In the genomic region with DNA sequence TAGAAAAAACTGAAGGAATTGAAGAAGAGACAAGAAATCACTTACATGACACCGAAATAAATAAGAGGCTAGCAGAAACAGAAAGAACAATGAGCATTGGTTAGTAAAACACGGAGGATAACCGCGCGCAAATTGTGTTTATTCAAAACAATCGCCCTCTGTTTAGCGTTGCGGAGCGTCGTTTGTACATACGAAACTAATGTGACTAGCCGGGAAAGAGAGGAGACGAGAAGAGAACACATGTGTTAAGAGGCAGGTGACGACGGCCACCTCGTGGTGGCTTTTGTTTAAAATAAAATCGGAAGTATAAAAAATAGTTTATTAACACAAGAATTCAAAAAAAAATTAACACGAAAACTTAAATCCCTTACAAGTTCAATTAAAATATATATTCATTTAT, we compare ENCODE assay signal across 2 worm cellular contexts.
TF ChIP-seq lines count a peak whose summit lies in the region.

A gene (minus strand): TSS at position 122 of the 400 bp plus-strand sequence.

TF ChIP-seq in whole organism, L1 larva, 84 proteins besides CTCF, POLR2A, EP300 and RAD21 (continued from another document):
- peak in 1 of 2 experiments; percentile 36 for TF ChIP-seq efl-1 (optimal IDR thresholded peaks at IDR 0.05; lab: Kevin White, UChicago)
- TF ChIP-seq efl-1 (GFP tag; optimal IDR thresholded peaks at IDR 0.05 in 1 of 2; lab: Kevin White, UChicago), result peak in 1 of 2 experiments; percentile 10
- TF ChIP-seq tbx-2 (tag; optimal IDR thresholded peaks at IDR 0.05; lab: Kevin White, UChicago), result no peak
- TF ChIP-seq Y116A8C.19 (tag; optimal IDR thresholded peaks at IDR 0.05; lab: Kevin White, UChicago; ENCODE audit: borderline replicate concordance), result no peak
- TF ChIP-seq skn-1 (tag; optimal IDR thresholded peaks at IDR 0.05; lab: Kevin White, UChicago), result peak; percentile 43
- peak; percentile 64 for TF ChIP-seq swsn-7 (tag; optimal IDR thresholded peaks at IDR 0.05; lab: Kevin White, UChicago)
- TF ChIP-seq lin-15B (tag; optimal IDR thresholded peaks at IDR 0.05; lab: Kevin White, UChicago), result no peak
- no peak for TF ChIP-seq unc-86 (tag; optimal IDR thresholded peaks at IDR 0.05; lab: Kevin White, UChicago)
- no peak for TF ChIP-seq ces-1 (GFP tag; optimal IDR thresholded peaks at IDR 0.05; lab: Kevin White, UChicago)
- TF ChIP-seq unc-30 (tag; optimal IDR thresholded peaks at IDR 0.05; lab: Kevin White, UChicago), result no peak
- TF ChIP-seq ceh-90 (tag; optimal IDR thresholded peaks at IDR 0.05; lab: Kevin White, UChicago), result no peak
- TF ChIP-seq pqm-1 (tag; optimal IDR thresholded peaks at IDR 0.05; lab: Kevin White, UChicago), result no peak
- peak; percentile 47 for TF ChIP-seq lin-13 (GFP tag; optimal IDR thresholded peaks at IDR 0.05; lab: Kevin White, UChicago)
- no peak for TF ChIP-seq mef-2 (tag; optimal IDR thresholded peaks at IDR 0.05; lab: Kevin White, UChicago)
- no peak for TF ChIP-seq nhr-237 (tag; optimal IDR thresholded peaks at IDR 0.05; lab: Kevin White, UChicago)
- no peak for TF ChIP-seq nhr-28 (tag; optimal IDR thresholded peaks at IDR 0.05; lab: Kevin White, UChicago)
- no peak for TF ChIP-seq ceh-88 (GFP tag; IDR thresholded peaks at IDR 0.05; lab: Robert Waterston, UW)
- peak; percentile 5 for TF ChIP-seq elt-2 (tag; optimal IDR thresholded peaks at IDR 0.05; lab: Kevin White, UChicago)
- TF ChIP-seq aha-1 (tag; optimal IDR thresholded peaks at IDR 0.05; lab: Kevin White, UChicago), result no peak
- no peak for TF ChIP-seq pax-3 (tag; optimal IDR thresholded peaks at IDR 0.05; lab: Kevin White, UChicago)
- no peak for TF ChIP-seq nhr-77 (tag; optimal IDR thresholded peaks at IDR 0.05; lab: Kevin White, UChicago)
- peak; percentile 66 for TF ChIP-seq nhr-19 (GFP tag; conservative IDR thresholded peaks at IDR 0.05; lab: Robert Waterston, UW)
- peak; percentile 86 for TF ChIP-seq nhr-71 (tag; optimal IDR thresholded peaks at IDR 0.05; lab: Kevin White, UChicago)
- TF ChIP-seq nhr-90 (tag; optimal IDR thresholded peaks at IDR 0.05; lab: Kevin White, UChicago; ENCODE audit: poor library complexity), result peak; percentile 23
- TF ChIP-seq fkh-8 (tag; optimal IDR thresholded peaks at IDR 0.05; lab: Kevin White, UChicago), result peak; percentile 27
- no peak for TF ChIP-seq sptf-1 (tag; optimal IDR thresholded peaks at IDR 0.05; lab: Kevin White, UChicago)
- TF ChIP-seq egl-27 (tag; optimal IDR thresholded peaks at IDR 0.05; lab: Kevin White, UChicago), result no peak
- TF ChIP-seq egl-13 (tag; optimal IDR thresholded peaks at IDR 0.05; lab: Kevin White, UChicago), result no peak
- no peak for TF ChIP-seq vab-15 (tag; optimal IDR thresholded peaks at IDR 0.05; lab: Kevin White, UChicago)
- TF ChIP-seq xbp-1 (tag; optimal IDR thresholded peaks at IDR 0.05; lab: Kevin White, UChicago), result peak; percentile 35
- TF ChIP-seq C34B4.2 (tag; optimal IDR thresholded peaks at IDR 0.05; lab: Kevin White, UChicago), result no peak
- peak; percentile 61 for TF ChIP-seq dsc-1 (tag; optimal IDR thresholded peaks at IDR 0.05; lab: Kevin White, UChicago)
- peak; percentile 41 for TF ChIP-seq jun-1 (tag; optimal IDR thresholded peaks at IDR 0.05; lab: Kevin White, UChicago)
- TF ChIP-seq ztf-4 (tag; optimal IDR thresholded peaks at IDR 0.05; lab: Kevin White, UChicago), result peak; percentile 40
- TF ChIP-seq blmp-1 (tag; optimal IDR thresholded peaks at IDR 0.05; lab: Kevin White, UChicago), result no peak
- no peak for TF ChIP-seq ets-5 (GFP tag; IDR thresholded peaks at IDR 0.05; lab: Robert Waterston, UW)
- TF ChIP-seq nhr-76 (tag; optimal IDR thresholded peaks at IDR 0.05; lab: Kevin White, UChicago), result no peak
- TF ChIP-seq irx-1 (tag; optimal IDR thresholded peaks at IDR 0.05; lab: Kevin White, UChicago), result peak; percentile 45
- TF ChIP-seq nhr-20 (tag; optimal IDR thresholded peaks at IDR 0.05; lab: Kevin White, UChicago), result peak; percentile 83
- peak; percentile 59 for TF ChIP-seq nhr-85 (tag; lab: Kevin White, UChicago)
- no peak for TF ChIP-seq mab-9 (GFP tag; IDR thresholded peaks at IDR 0.05; lab: Robert Waterston, UW)
- TF ChIP-seq efl-3 (GFP tag; optimal IDR thresholded peaks at IDR 0.05; lab: Kevin White, UChicago), result no peak
- no peak for TF ChIP-seq fos-1 (tag; optimal IDR thresholded peaks at IDR 0.05; lab: Kevin White, UChicago)
- no peak for TF ChIP-seq mep-1 (tag; optimal IDR thresholded peaks at IDR 0.05; lab: Kevin White, UChicago)
- TF ChIP-seq unc-130 (tag; optimal IDR thresholded peaks at IDR 0.05; lab: Kevin White, UChicago), result peak; percentile 66
- no peak for TF ChIP-seq hlh-4 (tag; optimal IDR thresholded peaks at IDR 0.05; lab: Kevin White, UChicago)
- no peak for TF ChIP-seq C04F5.9 (tag; optimal IDR thresholded peaks at IDR 0.05; lab: Kevin White, UChicago)
- peak; percentile 93 for TF ChIP-seq lin-14 (GFP tag; optimal IDR thresholded peaks at IDR 0.05; lab: Kevin White, UChicago)
- peak; percentile 60 for TF ChIP-seq nhr-47 (tag; optimal IDR thresholded peaks at IDR 0.05; lab: Kevin White, UChicago)
- peak in 1 of 2 experiments; percentile 92 for TF ChIP-seq mdl-1 (tag; optimal IDR thresholded peaks at IDR 0.05; lab: Kevin White, UChicago)
- TF ChIP-seq lsy-2 (tag; optimal IDR thresholded peaks at IDR 0.05; lab: Kevin White, UChicago), result peak in 1 of 2 experiments; percentile 73
- no peak for TF ChIP-seq aly-2 (tag; optimal IDR thresholded peaks at IDR 0.05; lab: Kevin White, UChicago)
- peak; percentile 65 for TF ChIP-seq C16A3.4 (tag; optimal IDR thresholded peaks at IDR 0.05; lab: Kevin White, UChicago)
- no peak for TF ChIP-seq ama-1 (optimal IDR thresholded peaks at IDR 0.05; lab: Kevin White, UChicago)

TF ChIP-seq in whole organism, L3 larva, 47 proteins besides CTCF, POLR2A, EP300 and RAD21 (continued from another document):
- no peak for TF ChIP-seq aly-2 (tag; optimal IDR thresholded peaks at IDR 0.05; lab: Kevin White, UChicago)
- no peak for TF ChIP-seq fkh-2 (tag; optimal IDR thresholded peaks at IDR 0.05; lab: Kevin White, UChicago)
- TF ChIP-seq fos-1 (tag; optimal IDR thresholded peaks at IDR 0.05; lab: Kevin White, UChicago), result no peak
- TF ChIP-seq daf-12 (tag; optimal IDR thresholded peaks at IDR 0.05; lab: Kevin White, UChicago), result no peak
- peak; percentile 93 for TF ChIP-seq pha-4 (tag; optimal IDR thresholded peaks at IDR 0.05; lab: Kevin White, UChicago)
- TF ChIP-seq nhr-43 (tag; optimal IDR thresholded peaks at IDR 0.05; lab: Kevin White, UChicago; ENCODE audit: poor library complexity, severe bottlenecking), result no peak
- no peak for TF ChIP-seq eor-1 (tag; optimal IDR thresholded peaks at IDR 0.05; lab: Kevin White, UChicago)
- TF ChIP-seq elt-1 (tag; optimal IDR thresholded peaks at IDR 0.05; lab: Kevin White, UChicago), result no peak
- no peak for TF ChIP-seq ztf-4 (tag; optimal IDR thresholded peaks at IDR 0.05; lab: Kevin White, UChicago)
- TF ChIP-seq lin-15B (tag; optimal IDR thresholded peaks at IDR 0.05; lab: Kevin White, UChicago), result peak; percentile 35
- TF ChIP-seq jun-1 (tag; optimal IDR thresholded peaks at IDR 0.05; lab: Kevin White, UChicago), result peak; percentile 38
- no peak for TF ChIP-seq nhr-77 (tag; optimal IDR thresholded peaks at IDR 0.05; lab: Kevin White, UChicago)
- no peak for TF ChIP-seq nhr-11 (tag; optimal IDR thresholded peaks at IDR 0.05; lab: Kevin White, UChicago)
- TF ChIP-seq nhr-67 (tag; optimal IDR thresholded peaks at IDR 0.05; lab: Kevin White, UChicago), result no peak
- no peak for TF ChIP-seq ama-1 (optimal IDR thresholded peaks at IDR 0.05; lab: Kevin White, UChicago)
- TF ChIP-seq snpc-4 (tag; optimal IDR thresholded peaks at IDR 0.05; lab: Kevin White, UChicago), result no peak
- no peak for TF ChIP-seq ceh-16 (tag; optimal IDR thresholded peaks at IDR 0.05; lab: Kevin White, UChicago)
- TF ChIP-seq nhr-237 (tag; optimal IDR thresholded peaks at IDR 0.05; lab: Kevin White, UChicago), result no peak
- no peak for TF ChIP-seq mdl-1 (tag; optimal IDR thresholded peaks at IDR 0.05; lab: Kevin White, UChicago)
- no peak for TF ChIP-seq tbx-2 (tag; optimal IDR thresholded peaks at IDR 0.05; lab: Kevin White, UChicago)
- no peak for TF ChIP-seq R02D3.7 (tag; optimal IDR thresholded peaks at IDR 0.05; lab: Kevin White, UChicago)
- TF ChIP-seq elt-3 (tag; optimal IDR thresholded peaks at IDR 0.05; lab: Kevin White, UChicago), result no peak
- TF ChIP-seq ceh-82 (tag; optimal IDR thresholded peaks at IDR 0.05; lab: Kevin White, UChicago), result no peak
- TF ChIP-seq ceh-28 (tag; optimal IDR thresholded peaks at IDR 0.05; lab: Kevin White, UChicago), result no peak
- TF ChIP-seq nhr-28 (tag; optimal IDR thresholded peaks at IDR 0.05; lab: Kevin White, UChicago), result no peak
- peak; percentile 20 for TF ChIP-seq hmg-11 (tag; optimal IDR thresholded peaks at IDR 0.05; lab: Kevin White, UChicago)
- TF ChIP-seq nfya-1 (tag; optimal IDR thresholded peaks at IDR 0.05; lab: Kevin White, UChicago; ENCODE audit: insufficient read depth), result no peak
- TF ChIP-seq mml-1 (tag; optimal IDR thresholded peaks at IDR 0.05; lab: Kevin White, UChicago), result no peak
